Worm (Caenorhabditis elegans): ENCODE data around the gene C35A5.11.

The C35A5.11 gene

ce11 chrV:10503893-10504292 is 982 bp upstream of the C35A5.11 start, which contains the start of gene C35A5.10:
TSS of gene C35A5.10 (plus strand) at chrV:10504193.
- TF ChIP-seq B0310.2 (tag; optimal IDR thresholded peaks at IDR 0.05) = no peak
- TF ChIP-seq hmg-4 (GFP tag; optimal IDR thresholded peaks at IDR 0.05) = no peak
- no peak for TF ChIP-seq ama-1 (optimal IDR thresholded peaks at IDR 0.05)

DNA sequence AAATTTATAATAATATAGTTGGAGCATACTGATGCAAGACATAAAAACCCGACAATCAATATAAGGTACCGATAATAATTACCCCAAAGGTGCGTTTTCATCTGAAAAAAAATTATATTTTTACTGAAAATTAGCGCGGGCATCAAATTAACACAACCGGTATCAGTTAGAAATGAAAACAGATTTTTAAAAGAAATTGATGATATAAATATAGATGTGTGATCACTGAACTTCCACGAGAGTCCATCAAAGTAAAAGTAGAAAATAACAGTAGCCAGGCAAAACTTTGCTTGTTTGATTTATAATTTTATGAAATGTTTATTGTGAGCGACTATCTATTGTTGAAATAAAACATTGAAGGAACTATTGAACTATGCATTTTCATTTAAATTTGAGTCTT is 1.6 kb downstream of the C35A5.11 start, which contains the start of gene C35A5.3:
TSS of gene C35A5.3 (minus strand) at position 101 of the 400 bp plus-strand sequence.
- no peak for TF ChIP-seq B0310.2 (tag; optimal IDR thresholded peaks at IDR 0.05)
- no peak for TF ChIP-seq F13C5.2 (tag; optimal IDR thresholded peaks at IDR 0.05)

DNA sequence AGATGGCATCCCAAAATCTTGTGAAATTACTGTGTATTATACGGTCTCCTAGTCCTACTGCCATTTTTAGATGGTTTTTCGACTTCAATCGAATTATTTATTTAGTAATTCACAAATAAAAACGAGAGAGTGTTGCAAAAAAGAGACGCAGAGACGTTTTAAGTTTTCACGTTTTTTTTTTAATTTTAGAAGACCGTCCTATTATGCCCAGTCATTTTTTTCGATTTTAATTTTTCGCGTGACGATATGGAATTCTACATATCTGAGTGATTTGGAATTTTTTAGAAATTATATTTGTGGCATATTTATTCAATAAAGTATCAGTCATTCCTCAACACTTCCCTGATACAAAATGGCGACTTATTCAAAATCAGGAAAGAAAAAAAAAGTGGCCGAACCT is 6.2 kb downstream of the C35A5.11 start, which contains the start of gene C35A5.4:
TSS of gene C35A5.4 (plus strand) at position 301 of the 400 bp plus-strand sequence.
- TF ChIP-seq tra-4 (tag; optimal IDR thresholded peaks at IDR 0.05) (no peak), pes-1 (GFP tag; IDR thresholded peaks at IDR 0.05) (no peak), aly-1 (tag; optimal IDR thresholded peaks at IDR 0.05) (no peak), ets-7 (tag; optimal IDR thresholded peaks at IDR 0.05) (no peak), hmg-4 (GFP tag; optimal IDR thresholded peaks at IDR 0.05) (no peak), F13C5.2 (tag; optimal IDR thresholded peaks at IDR 0.05) (no peak), scrt-1 (GFP tag; IDR thresholded peaks at IDR 0.05) (no peak), tbx-11 (GFP tag; IDR thresholded peaks at IDR 0.05) (no peak), ceh-36 (tag; optimal IDR thresholded peaks at IDR 0.05) (no peak), hnd-1 (tag; optimal IDR thresholded peaks at IDR 0.05) (no peak), hmbx-1 (tag; optimal IDR thresholded peaks at IDR 0.05) (no peak), flt-1 (GFP tag; IDR thresholded peaks at IDR 0.05) (no peak), ama-1 (optimal IDR thresholded peaks at IDR 0.05) (no peak), B0310.2 (tag; optimal IDR thresholded peaks at IDR 0.05) (no peak), sea-1 (GFP tag; conservative IDR thresholded peaks at IDR 0.05) (no peak), ceh-13 (GFP tag; optimal IDR thresholded peaks at IDR 0.05) (no peak), tbx-37 (GFP tag; conservative IDR thresholded peaks at IDR 0.05) (no peak)

- TF ChIP-seq B0310.2 (tag; optimal IDR thresholded peaks at IDR 0.05) = no peak
- no peak for TF ChIP-seq ets-7 (tag; optimal IDR thresholded peaks at IDR 0.05)
- TF ChIP-seq tbx-11 (GFP tag; IDR thresholded peaks at IDR 0.05) = no peak
- TF ChIP-seq ceh-13 (GFP tag; optimal IDR thresholded peaks at IDR 0.05) = no peak
- TF ChIP-seq ceh-36 (tag; optimal IDR thresholded peaks at IDR 0.05) = no peak
- no peak for TF ChIP-seq F13C5.2 (tag; optimal IDR thresholded peaks at IDR 0.05)
- no peak for TF ChIP-seq scrt-1 (GFP tag; IDR thresholded peaks at IDR 0.05)
- TF ChIP-seq hmbx-1 (tag; optimal IDR thresholded peaks at IDR 0.05) = no peak
- no peak for TF ChIP-seq hmg-4 (GFP tag; optimal IDR thresholded peaks at IDR 0.05)
- TF ChIP-seq ama-1 (optimal IDR thresholded peaks at IDR 0.05) = no peak
These were observed 9.8 kb downstream of the C35A5.11 start, which contains the start of gene ugt-33 for ce11 chrV:10493150-10493549. TSS of gene ugt-33 (plus strand) at chrV:10493409.

DNA sequence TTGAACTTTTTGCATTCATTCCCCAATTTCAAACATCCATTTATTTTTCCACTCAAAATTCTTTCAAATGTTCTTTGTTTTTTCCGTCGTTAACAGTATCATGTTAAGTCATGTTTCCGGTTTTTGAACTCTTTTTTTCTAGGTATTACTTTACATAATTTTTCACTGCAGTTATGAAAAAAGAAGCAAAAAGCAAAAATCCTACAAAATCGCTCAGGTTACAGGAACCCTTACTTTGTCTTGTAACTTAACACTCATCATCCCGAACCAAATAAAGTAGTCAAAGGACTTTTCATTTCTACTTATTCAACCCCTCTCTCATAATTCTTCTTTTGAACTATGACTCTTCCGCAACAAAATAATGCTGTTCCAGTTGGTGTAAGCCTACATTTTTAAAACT is 11.5 kb downstream of the C35A5.11 start, which contains the start of gene aqp-5:
TSS of gene aqp-5 (plus strand) at position 301 of the 400 bp plus-strand sequence.
- TF ChIP-seq aly-1 (tag; optimal IDR thresholded peaks at IDR 0.05) (no peak), scrt-1 (GFP tag; IDR thresholded peaks at IDR 0.05) (no peak), ceh-36 (tag; optimal IDR thresholded peaks at IDR 0.05) (no peak)

- no peak for TF ChIP-seq B0310.2 (tag; optimal IDR thresholded peaks at IDR 0.05)
- no peak for TF ChIP-seq pes-1 (GFP tag; IDR thresholded peaks at IDR 0.05)
- TF ChIP-seq hnd-1 (tag; optimal IDR thresholded peaks at IDR 0.05) = no peak
- no peak for TF ChIP-seq flt-1 (GFP tag; IDR thresholded peaks at IDR 0.05)
- TF ChIP-seq tra-4 (tag; optimal IDR thresholded peaks at IDR 0.05) = no peak
- TF ChIP-seq tbx-37 (GFP tag; conservative IDR thresholded peaks at IDR 0.05) = no peak
- TF ChIP-seq ama-1 (optimal IDR thresholded peaks at IDR 0.05) = no peak
- no peak for TF ChIP-seq ceh-13 (GFP tag; optimal IDR thresholded peaks at IDR 0.05)
- TF ChIP-seq tbx-11 (GFP tag; IDR thresholded peaks at IDR 0.05) = no peak
- no peak for TF ChIP-seq scrt-1 (GFP tag; IDR thresholded peaks at IDR 0.05)
- TF ChIP-seq aly-1 (tag; optimal IDR thresholded peaks at IDR 0.05) = no peak
- TF ChIP-seq ceh-36 (tag; optimal IDR thresholded peaks at IDR 0.05) = no peak
- no peak for TF ChIP-seq hmg-4 (GFP tag; optimal IDR thresholded peaks at IDR 0.05)
- no peak for TF ChIP-seq hmbx-1 (tag; optimal IDR thresholded peaks at IDR 0.05)
These were observed 12.9 kb downstream of the C35A5.11 start, which contains the start of gene ncx-5 for ce11 chrV:10489998-10490397. TSS of gene ncx-5 (minus strand) at chrV:10490098.

DNA sequence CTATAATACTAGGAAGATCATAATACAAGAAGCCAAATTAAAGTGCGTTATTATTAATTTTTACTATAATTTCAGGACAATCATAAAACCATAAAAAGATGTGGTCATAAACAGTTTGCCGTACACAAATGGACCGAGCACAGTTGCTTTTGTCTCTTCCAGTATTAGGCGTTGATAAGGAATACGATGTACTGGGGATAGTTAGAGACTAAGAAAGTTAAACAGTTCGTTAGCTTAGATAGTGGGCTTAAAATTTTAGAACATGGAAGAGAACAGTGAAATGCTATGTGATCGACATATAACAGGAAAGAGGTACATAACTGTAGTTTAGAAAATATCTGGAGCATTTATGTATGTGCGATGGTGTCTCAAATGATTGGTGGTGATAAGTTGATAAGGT is 17.5 kb downstream of the C35A5.11 start:
- no peak for TF ChIP-seq scrt-1 (GFP tag; IDR thresholded peaks at IDR 0.05)
- TF ChIP-seq tbx-11 (GFP tag; IDR thresholded peaks at IDR 0.05) = no peak
- TF ChIP-seq ama-1 (optimal IDR thresholded peaks at IDR 0.05) = no peak

ce11 chrV:10484640-10485039 is 18.3 kb downstream of the C35A5.11 start, which contains the start of gene Y32F6B.1:
TSS of gene Y32F6B.1 (minus strand) at chrV:10484740.
- TF ChIP-seq B0310.2 (tag; optimal IDR thresholded peaks at IDR 0.05) (no peak), hnd-1 (tag; optimal IDR thresholded peaks at IDR 0.05) (no peak), ama-1 (optimal IDR thresholded peaks at IDR 0.05) (no peak), F13C5.2 (tag; optimal IDR thresholded peaks at IDR 0.05) (no peak), hmbx-1 (tag; optimal IDR thresholded peaks at IDR 0.05) (no peak), tra-4 (tag; optimal IDR thresholded peaks at IDR 0.05) (no peak), flt-1 (GFP tag; IDR thresholded peaks at IDR 0.05) (no peak), hmg-4 (GFP tag; optimal IDR thresholded peaks at IDR 0.05) (no peak), pes-1 (GFP tag; IDR thresholded peaks at IDR 0.05) (no peak), ceh-13 (GFP tag; optimal IDR thresholded peaks at IDR 0.05) (no peak), sea-1 (GFP tag; conservative IDR thresholded peaks at IDR 0.05) (no peak), tbx-37 (GFP tag; conservative IDR thresholded peaks at IDR 0.05) (no peak), ceh-36 (tag; optimal IDR thresholded peaks at IDR 0.05) (no peak), ets-7 (tag; optimal IDR thresholded peaks at IDR 0.05) (no peak), tbx-11 (GFP tag; IDR thresholded peaks at IDR 0.05) (no peak), scrt-1 (GFP tag; IDR thresholded peaks at IDR 0.05) (no peak), aly-1 (tag; optimal IDR thresholded peaks at IDR 0.05) (no peak)

Measured in whole organism, early embryonic.